Worm (Caenorhabditis elegans): Measurements from ENCODE around the gene F20G2.2.

- no peak for TF ChIP-seq elt-3 (tag; optimal IDR thresholded peaks at IDR 0.05)
- no peak for TF ChIP-seq nhr-237 (tag; optimal IDR thresholded peaks at IDR 0.05)
- TF ChIP-seq sptf-1 (tag; optimal IDR thresholded peaks at IDR 0.05) = no peak
- no peak for TF ChIP-seq sem-2 (GFP tag; optimal IDR thresholded peaks at IDR 0.05)
- no peak for TF ChIP-seq ceh-39 (tag; optimal IDR thresholded peaks at IDR 0.05)
- no peak for TF ChIP-seq nhr-76 (tag; optimal IDR thresholded peaks at IDR 0.05)
- no peak for TF ChIP-seq bed-3 (GFP tag; optimal IDR thresholded peaks at IDR 0.05)
These were observed 30.6 kb downstream of the F20G2.2 start, which contains the start of gene fbxa-181 for ce11 chrV:13725574-13725973.
